Worm (Caenorhabditis elegans) whole organism, L1 larva: Measurements from ENCODE around the gene mfsd-13.2.

Experiments
- C16A3.4 ChIP-seq: fragments of 150-350 bp; optimal IDR thresholded peaks from 2 replicates; lab custom pipeline; 2014; ENCODE audit warnings: missing biosample characterization, missing genetic modification characterization
- C34B4.2 ChIP-seq: sonication (generic microtip); optimal IDR thresholded peaks from 2 replicates; lab custom pipeline; 2017; ENCODE audit warnings: mild to moderate bottlenecking, missing genetic modification characterization, missing compliant biosample characterization
- aha-1 ChIP-seq: fragments of 150-350 bp; optimal IDR thresholded peaks from 2 replicates; lab custom pipeline; 2014; ENCODE audit warnings: missing biosample characterization, missing genetic modification characterization
- alr-1 ChIP-seq: fragments of 200-800 bp; sonication (Bioruptor generic); optimal IDR thresholded peaks from 2 replicates; lab custom pipeline; 2018; ENCODE audit warnings: borderline replicate concordance, mild to moderate bottlenecking, missing genetic modification characterization, missing compliant biosample characterization
- aly-2 ChIP-seq: fragments of 150-350 bp; optimal IDR thresholded peaks from 2 replicates; lab custom pipeline; 2014; ENCODE audit warnings: missing biosample characterization, missing genetic modification characterization
- blmp-1 ChIP-seq: fragments of 150-350 bp; optimal IDR thresholded peaks from 2 replicates; lab custom pipeline; 2014; ENCODE audit warnings: missing biosample characterization, missing genetic modification characterization
- ceh-8 ChIP-seq: fragments of 200-800 bp; sonication (Bioruptor generic); optimal IDR thresholded peaks from 2 replicates; lab custom pipeline; 2018; ENCODE audit warnings: mild to moderate bottlenecking, missing genetic modification characterization, moderate library complexity, missing compliant biosample characterization
- ceh-82 ChIP-seq, 3 experiments: fragments of 150-350 bp in 1 of 3; sonication (generic microtip) in 2 of 3; optimal IDR thresholded peaks; 2 replicates each; lab custom pipeline; 2014 to 2017; ENCODE audit warnings: missing biosample characterization in 3 of 3, missing genetic modification characterization in 3 of 3
- ceh-88 ChIP-seq: fragments of 200-800 bp; sonication (Bioruptor generic); IDR thresholded peaks from 2 replicates; pipeline ENCODE4 v1.3.6; 2022; ENCODE audit warnings: missing genetic modification characterization, missing compliant biosample characterization
- ces-1 ChIP-seq: fragments of 150-350 bp; optimal IDR thresholded peaks from 2 replicates; lab custom pipeline; 2014; ENCODE audit warnings: missing biosample characterization, missing genetic modification reagents, missing genetic modification characterization
- dpl-1 ChIP-seq, 3 experiments: fragments of 150-350 bp in 2 of 3; sonication (generic microtip) in 1 of 3; optimal IDR thresholded peaks; 2 replicates each; lab custom pipeline; 2014 to 2017; ENCODE audit warnings: missing biosample characterization in 3 of 3, missing genetic modification characterization in 3 of 3, missing genetic modification reagents in 3 of 3
- efl-1 ChIP-seq, 4 experiments: fragments of 150-350 bp; optimal IDR thresholded peaks in 3 of 4; peaks in 1 of 4; 1 replicate in 1 of 4; 2 replicates in 3 of 4; lab custom pipeline; 2014; ENCODE audit warnings: missing biosample characterization in 2 of 4, missing genetic modification characterization in 2 of 4, missing genetic modification reagents in 2 of 4
- efl-3 ChIP-seq: fragments of 200-800 bp; sonication (Bioruptor generic); optimal IDR thresholded peaks from 2 replicates; lab custom pipeline; 2018; ENCODE audit warnings: mild to moderate bottlenecking, missing genetic modification characterization, missing compliant biosample characterization
- egl-13 ChIP-seq: sonication (generic microtip); optimal IDR thresholded peaks from 2 replicates; lab custom pipeline; 2016; ENCODE audit warnings: missing genotype, missing genetic modification reagents, missing genetic modification characterization, missing compliant biosample characterization
- ets-5 ChIP-seq: fragments of 200-800 bp; sonication (Bioruptor generic); IDR thresholded peaks from 2 replicates; pipeline ENCODE4 v1.3.6; 2022; ENCODE audit warnings: missing genetic modification characterization, missing compliant biosample characterization
- hlh-17 ChIP-seq: fragments of 200-800 bp; sonication (Bioruptor generic); optimal IDR thresholded peaks from 2 replicates; lab custom pipeline; 2018; ENCODE audit warnings: missing genetic modification characterization, mild to moderate bottlenecking, missing compliant biosample characterization, moderate library complexity, borderline replicate concordance
- hlh-4 ChIP-seq: sonication (generic microtip); optimal IDR thresholded peaks from 2 replicates; lab custom pipeline; 2016; ENCODE audit warnings: mild to moderate bottlenecking, missing genetic modification characterization, missing compliant biosample characterization
- irx-1 ChIP-seq: sonication (generic microtip); optimal IDR thresholded peaks from 2 replicates; lab custom pipeline; 2016; ENCODE audit warnings: missing genetic modification characterization, missing compliant biosample characterization
- lin-13 ChIP-seq: fragments of 150-350 bp; optimal IDR thresholded peaks from 2 replicates; lab custom pipeline; 2014; ENCODE audit warnings: missing biosample characterization, missing genetic modification reagents, missing genetic modification characterization
- lin-15B ChIP-seq: fragments of 150-350 bp; sonication (generic microtip); optimal IDR thresholded peaks from 3 replicates; lab custom pipeline; 2014; ENCODE audit warnings: missing biosample characterization, missing genetic modification characterization
- lin-35 ChIP-seq, 2 experiments: fragments of 150-350 bp; optimal IDR thresholded peaks; 2 replicates each; lab custom pipeline; 2014; ENCODE audit warnings: missing biosample characterization in 2 of 2, missing genetic modification characterization in 2 of 2, missing genetic modification reagents in 2 of 2
- lin-39 ChIP-seq: fragments of 150-350 bp; optimal IDR thresholded peaks from 2 replicates; lab custom pipeline; 2014; ENCODE audit warnings: missing biosample characterization, missing genetic modification reagents, missing genetic modification characterization
- lir-3 ChIP-seq: sonication (generic microtip); optimal IDR thresholded peaks from 2 replicates; lab custom pipeline; 2016; ENCODE audit warnings: mild to moderate bottlenecking, missing genetic modification characterization, moderate library complexity, missing compliant biosample characterization; ENCODE audit not compliant: poor library complexity
- mdl-1 ChIP-seq, 2 experiments: fragments of 150-350 bp; optimal IDR thresholded peaks; 2 replicates each; lab custom pipeline; 2014 to 2017; ENCODE audit warnings: missing biosample characterization in 2 of 2, missing genetic modification characterization in 2 of 2, inconsistent platforms in 1 of 2
- nhr-11 ChIP-seq: fragments of 150-350 bp; optimal IDR thresholded peaks from 2 replicates; lab custom pipeline; 2014; ENCODE audit warnings: missing biosample characterization, missing genetic modification characterization
- nhr-12 ChIP-seq: sonication (generic microtip); optimal IDR thresholded peaks from 2 replicates; lab custom pipeline; 2017; ENCODE audit warnings: missing biosample characterization, missing genetic modification characterization
- nhr-20 ChIP-seq: sonication (generic microtip); optimal IDR thresholded peaks from 2 replicates; lab custom pipeline; 2016; ENCODE audit warnings: mild to moderate bottlenecking, missing genetic modification characterization, missing compliant biosample characterization
- nhr-28 ChIP-seq: fragments of 150-350 bp; optimal IDR thresholded peaks from 2 replicates; lab custom pipeline; 2014; ENCODE audit warnings: missing biosample characterization, missing genetic modification characterization
- nhr-47 ChIP-seq: sonication (generic microtip); optimal IDR thresholded peaks from 2 replicates; lab custom pipeline; 2016; ENCODE audit warnings: mild to moderate bottlenecking, missing genetic modification characterization, moderate library complexity, missing compliant biosample characterization
- nhr-71 ChIP-seq: sonication (generic microtip); optimal IDR thresholded peaks from 2 replicates; lab custom pipeline; 2016; ENCODE audit warnings: mild to moderate bottlenecking, missing genetic modification characterization, moderate library complexity, missing compliant biosample characterization
- nhr-77 ChIP-seq: fragments of 150-350 bp; optimal IDR thresholded peaks from 2 replicates; lab custom pipeline; 2014; ENCODE audit warnings: missing biosample characterization, missing genetic modification characterization
- nhr-84 ChIP-seq: sonication (generic microtip); optimal IDR thresholded peaks from 2 replicates; lab custom pipeline; 2017; ENCODE audit warnings: missing biosample characterization, missing genetic modification characterization
- nhr-90 ChIP-seq: sonication (generic microtip); optimal IDR thresholded peaks from 2 replicates; lab custom pipeline; 2016; ENCODE audit warnings: mild to moderate bottlenecking, missing genetic modification characterization, missing compliant biosample characterization; ENCODE audit not compliant: poor library complexity
- pax-3 ChIP-seq: fragments of 200-800 bp; sonication (Bioruptor generic); optimal IDR thresholded peaks from 2 replicates; lab custom pipeline; 2018; ENCODE audit warnings: mild to moderate bottlenecking, missing genetic modification characterization, moderate library complexity, missing compliant biosample characterization
- pqm-1 ChIP-seq: sonication (generic microtip); optimal IDR thresholded peaks from 3 replicates; lab custom pipeline; 2017; ENCODE audit warnings: missing biosample characterization, missing genetic modification characterization
- rnt-1 ChIP-seq: sonication (generic microtip); optimal IDR thresholded peaks from 2 replicates; lab custom pipeline; 2016; ENCODE audit warnings: mild to moderate bottlenecking, missing genetic modification characterization, moderate library complexity, missing compliant biosample characterization
- snpc-4 ChIP-seq: fragments of 150-350 bp; optimal IDR thresholded peaks from 2 replicates; lab custom pipeline; 2014; ENCODE audit warnings: missing biosample characterization, missing genetic modification characterization
- sptf-1 ChIP-seq: fragments of 150-350 bp; optimal IDR thresholded peaks from 2 replicates; lab custom pipeline; 2014; ENCODE audit warnings: missing biosample characterization, missing genetic modification characterization
- tbx-2 ChIP-seq: sonication (generic microtip); optimal IDR thresholded peaks from 2 replicates; lab custom pipeline; 2016; ENCODE audit warnings: missing genetic modification characterization, missing compliant biosample characterization
- tlp-1 ChIP-seq: fragments of 150-350 bp; optimal IDR thresholded peaks from 2 replicates; lab custom pipeline; 2014; ENCODE audit warnings: missing biosample characterization, missing genetic modification characterization
- unc-62 ChIP-seq: fragments of 150-350 bp; optimal IDR thresholded peaks from 2 replicates; lab custom pipeline; 2014; ENCODE audit warnings: missing biosample characterization, missing genetic modification reagents, missing genetic modification characterization
- unc-86 ChIP-seq: sonication (generic microtip); optimal IDR thresholded peaks from 2 replicates; lab custom pipeline; 2016; ENCODE audit warnings: missing genetic modification characterization, missing compliant biosample characterization
- vab-15 ChIP-seq: sonication (generic microtip); optimal IDR thresholded peaks from 2 replicates; lab custom pipeline; 2017; ENCODE audit warnings: missing genotype, mild to moderate bottlenecking, missing genetic modification characterization, missing compliant biosample characterization
- zag-1 ChIP-seq: fragments of 150-350 bp; optimal IDR thresholded peaks from 2 replicates; lab custom pipeline; 2014; ENCODE audit warnings: missing biosample characterization, missing genetic modification characterization
- zip-4 ChIP-seq: fragments of 200-800 bp; sonication (Bioruptor generic); optimal IDR thresholded peaks from 2 replicates; lab custom pipeline; 2018; ENCODE audit warnings: mild to moderate bottlenecking, missing genetic modification characterization, moderate library complexity, missing compliant biosample characterization

The mfsd-13.2 gene

DNA sequence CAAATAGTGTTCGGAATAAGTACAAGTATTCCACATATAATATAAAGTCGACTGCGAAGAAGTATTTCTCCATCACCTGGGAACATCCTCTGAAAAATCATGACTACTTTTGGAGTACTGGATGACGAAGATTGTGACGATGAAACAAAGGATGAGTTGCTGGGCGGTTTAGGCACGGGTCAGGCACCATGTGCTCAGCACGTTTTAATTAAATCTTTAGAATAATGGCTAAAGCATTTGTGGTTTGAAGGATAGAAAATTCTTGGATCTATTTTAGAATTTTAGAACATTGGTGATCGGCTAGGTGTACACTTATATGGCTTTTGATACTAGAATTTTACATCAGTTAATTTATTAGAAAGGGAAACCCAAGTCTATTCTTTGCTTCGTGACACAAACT, 21.5 kb upstream of the mfsd-13.2 start, which contains the start of gene C27H5.6:
C27H5.6 (minus strand) TSS at position 101 of the 400 bp plus-strand sequence.
- TF ChIP-seq lir-3 (tag; lab: Kevin White, UChicago) = peak; percentile 34
- no peak for TF ChIP-seq mdl-1 (tag; optimal IDR thresholded peaks at IDR 0.05; lab: Kevin White, UChicago)
- TF ChIP-seq dpl-1 (GFP tag; optimal IDR thresholded peaks at IDR 0.05; lab: Kevin White, UChicago) = no peak

DNA sequence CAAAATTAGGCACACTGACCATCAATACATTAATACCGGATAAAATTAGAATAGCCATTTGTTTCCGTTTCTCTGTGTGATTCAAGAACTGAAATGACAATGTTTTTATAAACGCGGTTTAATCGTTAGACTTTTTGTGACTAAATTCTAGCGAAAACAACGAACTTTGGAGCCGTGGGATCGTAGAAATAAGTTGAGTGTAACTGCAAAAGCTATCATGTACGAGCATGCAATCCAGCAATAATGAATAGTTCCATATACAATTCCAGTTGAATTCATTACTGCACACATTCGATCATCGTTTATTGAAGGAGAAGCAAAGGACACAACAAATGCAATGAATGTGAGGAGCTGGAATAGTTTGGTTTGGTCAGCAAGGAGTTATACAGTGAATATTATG, 20.5 kb upstream of the mfsd-13.2 start:
- no peak for TF ChIP-seq lin-39 (tag; lab: Kevin White, UChicago)
- TF ChIP-seq ets-5 (GFP tag; lab: Robert Waterston, UW) = no peak
- TF ChIP-seq hlh-17 = no peak
- no peak for TF ChIP-seq lir-3 (tag; lab: Kevin White, UChicago)
- TF ChIP-seq C34B4.2 (tag; lab: Kevin White, UChicago) = no peak
- no peak for TF ChIP-seq blmp-1 (tag; lab: Kevin White, UChicago)
- TF ChIP-seq nhr-28 = no peak
- TF ChIP-seq tlp-1 (tag; lab: Kevin White, UChicago) = no peak
- TF ChIP-seq aha-1 = no peak
- no peak for TF ChIP-seq irx-1 (tag; lab: Kevin White, UChicago)
- no peak for TF ChIP-seq pax-3 (tag; lab: Kevin White, UChicago)
- no peak for TF ChIP-seq nhr-11
- no peak for TF ChIP-seq zip-4 (GFP tag; lab: Kevin White, UChicago)
- TF ChIP-seq sptf-1 (tag; lab: Kevin White, UChicago) = no peak

DNA sequence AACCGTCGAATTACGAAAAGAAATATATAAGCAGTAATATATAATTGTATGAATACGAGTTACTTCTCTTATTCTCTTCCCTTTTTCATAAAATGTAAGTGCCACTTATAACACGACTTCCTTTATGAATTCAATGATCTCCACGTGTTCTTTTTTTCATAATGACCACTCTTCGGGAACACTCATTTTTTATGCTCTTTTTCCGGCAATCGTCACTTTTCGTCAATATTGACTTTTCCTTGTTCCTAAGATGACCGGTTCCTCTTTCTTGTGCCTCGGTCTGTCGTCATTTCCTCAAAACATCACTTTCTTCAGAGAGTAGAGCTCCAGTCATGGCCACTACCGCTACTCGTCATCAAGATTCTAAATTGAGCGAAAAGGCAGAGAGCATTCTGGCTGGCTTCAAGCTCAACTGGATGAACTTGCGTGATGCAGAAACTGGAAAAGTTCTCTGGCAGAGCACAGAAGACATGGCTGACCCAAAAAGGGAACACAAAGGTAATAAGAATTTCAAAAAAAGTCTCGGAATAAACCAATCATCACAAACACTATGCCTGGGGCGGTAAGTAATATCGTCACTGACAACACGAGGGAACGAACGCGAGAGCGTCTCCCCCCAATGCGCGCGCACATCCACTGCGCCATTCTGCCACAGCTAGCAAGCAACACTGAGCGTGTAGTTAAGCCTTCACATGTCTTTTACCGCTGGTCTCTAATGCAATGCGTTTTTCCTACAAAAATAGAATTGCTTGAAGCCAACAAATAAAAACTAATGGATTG, 18.0 kb upstream of the mfsd-13.2 start, which contains the start of gene pdl-1:
pdl-1 (plus strand) TSS at position 309 of the 780 bp plus-strand sequence.
- peak; percentile 48 for TF ChIP-seq unc-86 (tag; lab: Kevin White, UChicago)
- TF ChIP-seq egl-13 (tag; lab: Kevin White, UChicago) = peak; percentile 38
- peak; percentile 65 for TF ChIP-seq tbx-2 (tag; lab: Kevin White, UChicago)
- no peak for TF ChIP-seq ceh-8 (GFP tag; lab: Kevin White, UChicago)
- TF ChIP-seq aly-2 (tag; lab: Kevin White, UChicago) = no peak
- peak; percentile 27 for TF ChIP-seq blmp-1 (tag; lab: Kevin White, UChicago)
- TF ChIP-seq nhr-84 = no peak
- peak; percentile 44 to 60 for TF ChIP-seq efl-1 (optimal IDR thresholded peaks at IDR 0.05; lab: Kevin White, UChicago)
- TF ChIP-seq efl-1 (GFP tag; optimal IDR thresholded peaks at IDR 0.05 in 1 of 2; lab: Kevin White, UChicago) = peak; percentile 35 to 96
- TF ChIP-seq lin-15B (tag; lab: Kevin White, UChicago) = no peak
- TF ChIP-seq nhr-20 (tag; lab: Kevin White, UChicago) = peak; percentile 73
- TF ChIP-seq dpl-1 (GFP tag; optimal IDR thresholded peaks at IDR 0.05; lab: Kevin White, UChicago) = peak in 2 of 3 experiments; percentile 34 to 43
- TF ChIP-seq vab-15 (tag; lab: Kevin White, UChicago) = no peak
- TF ChIP-seq unc-62 (GFP tag; lab: Kevin White, UChicago) = no peak
- TF ChIP-seq nhr-47 (tag; lab: Kevin White, UChicago) = peak; percentile 78
- TF ChIP-seq efl-3 (GFP tag; lab: Kevin White, UChicago) = no peak
- no peak for TF ChIP-seq lin-39 (tag; lab: Kevin White, UChicago)
- TF ChIP-seq lin-13 (GFP tag; lab: Kevin White, UChicago) = peak; percentile 27
- TF ChIP-seq zip-4 (GFP tag; lab: Kevin White, UChicago) = peak; percentile 17
- peak; percentile 17 for TF ChIP-seq irx-1 (tag; lab: Kevin White, UChicago)
- TF ChIP-seq zag-1 (tag; lab: Kevin White, UChicago) = no peak
- TF ChIP-seq pqm-1 (tag; lab: Kevin White, UChicago) = no peak
- TF ChIP-seq hlh-4 (tag; lab: Kevin White, UChicago) = no peak
- TF ChIP-seq nhr-71 (tag; lab: Kevin White, UChicago) = peak; percentile 73
- peak; percentile 35 to 83 (median 68) for TF ChIP-seq ceh-82 (tag; optimal IDR thresholded peaks at IDR 0.05; lab: Kevin White, UChicago)
- no peak for TF ChIP-seq hlh-17
- peak; percentile 58 for TF ChIP-seq snpc-4 (tag; lab: Kevin White, UChicago)
- no peak for TF ChIP-seq ces-1 (GFP tag; lab: Kevin White, UChicago)
- TF ChIP-seq rnt-1 (tag; lab: Kevin White, UChicago) = peak; percentile 79
- no peak for TF ChIP-seq nhr-11
- no peak for TF ChIP-seq alr-1 (tag; lab: Kevin White, UChicago)
- no peak for TF ChIP-seq nhr-77 (tag; lab: Kevin White, UChicago)
- peak; percentile 63 to 77 for TF ChIP-seq lin-35 (GFP tag; optimal IDR thresholded peaks at IDR 0.05; lab: Kevin White, UChicago)
- TF ChIP-seq nhr-12 (tag; lab: Kevin White, UChicago) = no peak
- TF ChIP-seq ceh-88 = 0 out of 2 replicates have a peak, but pooled peaks have one; percentile 42
- TF ChIP-seq nhr-90 (tag; lab: Kevin White, UChicago) = no peak
- peak; percentile 84 for TF ChIP-seq C16A3.4
